Worm (Caenorhabditis elegans) whole organism, L3 larva: ENCODE results near the gene npp-1.
A peak's percentile ranks its signal among the peaks of the same experiment; 100 is the strongest.

Experiments used
- ZK546.5 ChIP-seq: sonication (generic microtip); optimal IDR thresholded peaks from 2 replicates; lab custom pipeline; 2017; ENCODE audit warnings: missing biosample characterization, missing genetic modification characterization
- ama-1 ChIP-seq: fragments of 150-350 bp; optimal IDR thresholded peaks from 2 replicates; lab custom pipeline; 2018
- ceh-16 ChIP-seq: sonication (generic microtip); optimal IDR thresholded peaks from 2 replicates; lab custom pipeline; 2017; ENCODE audit warnings: missing biosample characterization, missing genetic modification characterization
- ceh-28 ChIP-seq: fragments of 150-350 bp; optimal IDR thresholded peaks from 2 replicates; lab custom pipeline; 2014; ENCODE audit warnings: missing biosample characterization, missing genetic modification reagents, missing genetic modification characterization
- ceh-82 ChIP-seq: fragments of 150-350 bp; optimal IDR thresholded peaks from 2 replicates; lab custom pipeline; 2014; ENCODE audit warnings: missing biosample characterization, missing genetic modification characterization
- ceh-9 ChIP-seq: sonication (generic microtip); optimal IDR thresholded peaks from 2 replicates; lab custom pipeline; 2018; ENCODE audit warnings: missing biosample characterization, missing genetic modification characterization
- daf-12 ChIP-seq: fragments of 150-350 bp; optimal IDR thresholded peaks from 2 replicates; lab custom pipeline; 2014; ENCODE audit warnings: missing biosample characterization, missing genetic modification reagents, missing genetic modification characterization
- egl-27 ChIP-seq: sonication (generic microtip); optimal IDR thresholded peaks from 4 replicates; lab custom pipeline; 2017; ENCODE audit warnings: missing biosample characterization, missing genetic modification reagents, missing genetic modification characterization
- egl-5 ChIP-seq: fragments of 150-350 bp; optimal IDR thresholded peaks from 2 replicates; lab custom pipeline; 2017; ENCODE audit warnings: missing biosample characterization, missing genetic modification reagents, missing genetic modification characterization, inconsistent platforms
- elt-2 ChIP-seq: sonication (generic microtip); optimal IDR thresholded peaks from 2 replicates; lab custom pipeline; 2016; ENCODE audit warnings: missing genetic modification reagents, mild to moderate bottlenecking, missing genetic modification characterization, missing compliant biosample characterization
- elt-3 ChIP-seq, 3 experiments: fragments of 150-350 bp in 1 of 3; sonication (generic microtip) in 2 of 3; optimal IDR thresholded peaks; 2 replicates in 2 of 3; 4 replicates in 1 of 3; lab custom pipeline; 2014 to 2017; ENCODE audit warnings: missing biosample characterization in 3 of 3, missing genetic modification characterization in 3 of 3
- eor-1 ChIP-seq, 2 experiments: fragments of 150-350 bp; optimal IDR thresholded peaks; 2 replicates each; lab custom pipeline; 2014 to 2018; ENCODE audit warnings: missing biosample characterization in 2 of 2, missing genetic modification characterization in 2 of 2
- fos-1 ChIP-seq: fragments of 150-350 bp; optimal IDR thresholded peaks from 2 replicates; lab custom pipeline; 2014; ENCODE audit warnings: missing biosample characterization, missing genetic modification characterization
- hmg-11 ChIP-seq: sonication (generic microtip); optimal IDR thresholded peaks from 2 replicates; lab custom pipeline; 2016; ENCODE audit warnings: missing genetic modification characterization, missing compliant biosample characterization
- lin-15B ChIP-seq: fragments of 150-350 bp; optimal IDR thresholded peaks from 2 replicates; lab custom pipeline; 2014; ENCODE audit warnings: missing biosample characterization, missing genetic modification characterization
- lin-39 ChIP-seq: fragments of 150-350 bp; optimal IDR thresholded peaks from 2 replicates; lab custom pipeline; 2018; ENCODE audit warnings: missing biosample characterization, missing genetic modification reagents, missing genetic modification characterization
- mdl-1 ChIP-seq: fragments of 150-350 bp; optimal IDR thresholded peaks from 2 replicates; lab custom pipeline; 2014; ENCODE audit warnings: missing biosample characterization, missing genetic modification characterization
- nfya-1 ChIP-seq: sonication (generic microtip); optimal IDR thresholded peaks from 2 replicates; lab custom pipeline; 2017; ENCODE audit warnings: missing genetic modification characterization, mild to moderate bottlenecking, missing compliant biosample characterization, antibody characterized with exemption, moderate library complexity; ENCODE audit not compliant: insufficient read depth
- nhr-11 ChIP-seq: fragments of 150-350 bp; optimal IDR thresholded peaks from 2 replicates; lab custom pipeline; 2014; ENCODE audit warnings: missing biosample characterization, missing genetic modification characterization
- nhr-12 ChIP-seq: fragments of 150-350 bp; optimal IDR thresholded peaks from 2 replicates; lab custom pipeline; 2014; ENCODE audit warnings: missing biosample characterization, missing genetic modification characterization
- nhr-23 ChIP-seq: fragments of 150-350 bp; optimal IDR thresholded peaks from 2 replicates; lab custom pipeline; 2014; ENCODE audit warnings: missing biosample characterization, missing genetic modification reagents, missing genetic modification characterization
- nhr-25 ChIP-seq: sonication (generic microtip); optimal IDR thresholded peaks from 2 replicates; lab custom pipeline; 2017; ENCODE audit warnings: missing biosample characterization, missing genetic modification characterization
- nhr-43 ChIP-seq: sonication (generic microtip); optimal IDR thresholded peaks from 2 replicates; lab custom pipeline; 2016; ENCODE audit warnings: mild to moderate bottlenecking, missing genetic modification characterization, missing compliant biosample characterization; ENCODE audit not compliant: poor library complexity, severe bottlenecking
- nhr-77 ChIP-seq: fragments of 150-350 bp; optimal IDR thresholded peaks from 2 replicates; lab custom pipeline; 2014; ENCODE audit warnings: missing biosample characterization, missing genetic modification characterization
- pha-4 ChIP-seq: fragments of 150-350 bp; optimal IDR thresholded peaks from 2 replicates; lab custom pipeline; 2014; ENCODE audit warnings: missing biosample characterization, missing genetic modification reagents, missing genetic modification characterization
- pqm-1 ChIP-seq: fragments of 150-350 bp; optimal IDR thresholded peaks from 2 replicates; lab custom pipeline; 2017; ENCODE audit warnings: missing biosample characterization, missing genetic modification characterization, inconsistent platforms
- sea-2 ChIP-seq: fragments of 150-350 bp; sonication (generic microtip); optimal IDR thresholded peaks from 4 replicates; lab custom pipeline; 2014; ENCODE audit warnings: missing biosample characterization, missing genetic modification reagents, missing genetic modification characterization
- skn-1 ChIP-seq: fragments of 150-350 bp; optimal IDR thresholded peaks from 2 replicates; lab custom pipeline; 2014; ENCODE audit warnings: missing biosample characterization, missing genetic modification characterization
- snpc-4 ChIP-seq: fragments of 150-350 bp; optimal IDR thresholded peaks from 2 replicates; lab custom pipeline; 2014; ENCODE audit warnings: missing biosample characterization, missing genetic modification characterization
- unc-39 ChIP-seq: sonication (generic microtip); optimal IDR thresholded peaks from 4 replicates; lab custom pipeline; 2017; ENCODE audit warnings: missing biosample characterization, missing genetic modification characterization
- unc-62 ChIP-seq: fragments of 150-350 bp; sonication (generic microtip); optimal IDR thresholded peaks from 4 replicates; lab custom pipeline; 2014; ENCODE audit warnings: missing biosample characterization, missing genetic modification reagents, missing genetic modification characterization
- zag-1 ChIP-seq: fragments of 150-350 bp; optimal IDR thresholded peaks from 2 replicates; lab custom pipeline; 2014; ENCODE audit warnings: missing biosample characterization, missing genetic modification characterization
- ztf-11 ChIP-seq: fragments of 150-350 bp; optimal IDR thresholded peaks from 2 replicates; lab custom pipeline; 2014; ENCODE audit warnings: missing biosample characterization, missing genetic modification characterization
- ztf-4 ChIP-seq: fragments of 150-350 bp; optimal IDR thresholded peaks from 2 replicates; lab custom pipeline; 2014; ENCODE audit warnings: missing biosample characterization, missing genetic modification characterization

The npp-1 gene

DNA sequence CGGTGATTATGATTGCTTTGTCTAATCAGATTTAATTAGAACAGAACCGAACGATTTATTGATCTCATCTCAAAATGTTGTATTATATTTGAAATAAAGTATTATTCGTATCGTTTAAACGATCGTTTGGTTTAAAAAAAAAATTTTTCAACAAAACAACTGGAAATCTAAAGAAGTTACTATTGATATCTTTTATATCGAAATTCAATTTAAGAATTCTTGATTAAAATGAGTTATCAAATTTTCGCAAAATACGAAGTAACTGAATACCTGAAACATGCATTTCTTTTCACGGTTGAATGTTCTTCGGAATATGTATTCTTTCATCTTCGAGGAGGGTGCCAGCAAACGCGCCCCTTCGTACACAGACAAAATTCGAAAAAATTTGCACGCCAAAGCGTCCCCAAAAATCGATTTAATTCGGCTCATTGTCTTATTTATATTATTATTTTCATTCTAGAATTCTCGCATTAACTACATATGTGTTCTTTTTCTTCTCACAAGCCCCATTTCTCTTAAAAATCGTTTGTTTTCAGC is at the start of gene npp-1:
Gene npp-1 (plus strand): TSS at position 537 of the 537 bp plus-strand sequence.
- no peak for TF ChIP-seq daf-12
- no peak for TF ChIP-seq eor-1 (tag; optimal IDR thresholded peaks at IDR 0.05; lab: Kevin White, UChicago)
- peak; percentile 82 for TF ChIP-seq pha-4 (tag; lab: Kevin White, UChicago)
- TF ChIP-seq elt-2 (tag; lab: Kevin White, UChicago) = peak; percentile 20
- peak; percentile 59 for TF ChIP-seq lin-15B
- peak; percentile 20 for TF ChIP-seq nhr-25 (tag; lab: Kevin White, UChicago)
- TF ChIP-seq nfya-1 (tag; lab: Kevin White, UChicago) = peak; percentile 50
- no peak for TF ChIP-seq nhr-77 (tag; lab: Kevin White, UChicago)
- peak; percentile 0 for TF ChIP-seq pqm-1

DNA sequence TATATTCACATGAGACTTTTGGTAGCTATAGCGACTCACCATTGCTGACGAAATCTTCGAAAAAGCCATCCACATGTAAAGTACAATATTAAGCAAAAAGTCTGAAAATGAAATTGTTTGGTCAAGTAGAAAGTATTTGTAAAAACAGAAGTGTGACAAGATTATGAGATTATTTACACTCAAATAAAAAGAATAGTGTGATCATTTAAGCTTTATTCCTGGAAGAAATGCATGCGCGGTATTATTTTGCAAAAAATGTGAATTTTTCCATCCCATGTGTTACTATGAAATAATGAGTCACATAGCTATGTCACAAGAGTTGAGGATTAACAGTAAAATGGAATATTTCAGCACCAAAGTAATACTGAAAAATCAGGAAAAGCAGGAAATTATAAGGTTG is 47.7 kb upstream of the npp-1 start, which contains the start of gene dct-15:
Gene dct-15 (minus strand): TSS at position 101 of the 400 bp plus-strand sequence.
- TF ChIP-seq ceh-16 (tag; lab: Kevin White, UChicago) (no peak), ceh-28 (no peak), nhr-12 (no peak), egl-5 (tag; lab: Kevin White, UChicago) (no peak), nhr-25 (tag; lab: Kevin White, UChicago) (no peak), unc-39 (no peak), ztf-11 (tag; lab: Kevin White, UChicago) (no peak), eor-1 (tag; optimal IDR thresholded peaks at IDR 0.05; lab: Kevin White, UChicago) (no peak), ama-1 (no peak), nhr-43 (tag; lab: Kevin White, UChicago) (no peak), elt-3 (tag; optimal IDR thresholded peaks at IDR 0.05; lab: Kevin White, UChicago) (no peak), mdl-1 (no peak), nhr-23 (tag; lab: Kevin White, UChicago) (no peak), nhr-11 (tag; lab: Kevin White, UChicago) (no peak), hmg-11 (no peak), ceh-9 (tag; lab: Kevin White, UChicago) (no peak), ZK546.5 (no peak), egl-27 (tag; lab: Kevin White, UChicago) (no peak)

DNA sequence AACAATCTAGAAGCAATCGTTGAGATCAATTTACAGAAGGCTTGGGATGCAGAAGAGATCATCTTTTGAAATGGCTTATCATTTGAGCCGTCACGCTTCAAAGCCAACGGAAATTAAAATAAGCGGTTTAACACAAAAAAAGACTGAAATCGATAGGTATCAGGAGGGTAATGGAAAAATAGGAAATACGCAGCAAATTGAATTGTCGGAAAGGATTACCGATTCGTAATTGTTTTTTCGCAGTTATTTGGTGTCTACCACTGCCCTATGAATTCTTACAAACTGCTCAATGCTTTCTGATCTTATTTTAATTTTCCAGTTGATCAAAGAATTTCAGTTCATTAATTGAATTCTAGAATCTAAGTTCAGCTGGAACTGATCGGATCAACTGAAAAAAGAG is 46.8 kb upstream of the npp-1 start:
- TF ChIP-seq eor-1 (tag; optimal IDR thresholded peaks at IDR 0.05; lab: Kevin White, UChicago) (no peak), lin-39 (tag; lab: Kevin White, UChicago) (no peak), ztf-11 (tag; lab: Kevin White, UChicago) (no peak), ZK546.5 (no peak), nhr-25 (tag; lab: Kevin White, UChicago) (no peak), snpc-4 (no peak), lin-15B (no peak), unc-62 (no peak), nhr-77 (tag; lab: Kevin White, UChicago) (no peak), sea-2 (no peak)

DNA sequence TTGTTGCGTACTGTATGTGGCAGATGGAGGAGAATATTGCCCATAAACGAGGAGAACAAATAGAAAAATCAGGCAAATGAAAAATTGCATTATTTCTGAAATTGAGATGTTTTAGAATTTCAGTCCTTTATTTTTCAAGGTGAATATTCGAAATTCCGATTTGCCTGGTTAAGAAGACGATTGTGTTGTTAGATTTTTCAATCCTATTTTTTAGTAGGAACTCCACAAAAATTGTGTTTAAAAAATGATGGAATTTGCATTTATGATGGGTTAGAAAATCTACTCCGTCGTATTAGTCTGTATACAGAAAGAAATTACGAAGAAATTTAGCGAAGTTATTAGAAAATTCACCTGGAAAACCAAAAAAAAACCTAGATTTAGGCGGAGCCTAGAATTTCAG is 42.9 kb upstream of the npp-1 start, which contains the start of gene egl-20:
Gene egl-20 (minus strand): TSS at position 101 of the 400 bp plus-strand sequence.
- no peak for TF ChIP-seq ceh-82 (tag; lab: Kevin White, UChicago)
- no peak for TF ChIP-seq skn-1 (tag; lab: Kevin White, UChicago)
- TF ChIP-seq nhr-77 (tag; lab: Kevin White, UChicago) = no peak
- no peak for TF ChIP-seq lin-39 (tag; lab: Kevin White, UChicago)
- TF ChIP-seq lin-15B = no peak
- no peak for TF ChIP-seq elt-2 (tag; lab: Kevin White, UChicago)
- no peak for TF ChIP-seq ztf-4 (tag; lab: Kevin White, UChicago)
- no peak for TF ChIP-seq ceh-9 (tag; lab: Kevin White, UChicago)
- TF ChIP-seq zag-1 = no peak
- no peak for TF ChIP-seq fos-1 (tag; lab: Kevin White, UChicago)
- no peak for TF ChIP-seq nhr-25 (tag; lab: Kevin White, UChicago)

DNA sequence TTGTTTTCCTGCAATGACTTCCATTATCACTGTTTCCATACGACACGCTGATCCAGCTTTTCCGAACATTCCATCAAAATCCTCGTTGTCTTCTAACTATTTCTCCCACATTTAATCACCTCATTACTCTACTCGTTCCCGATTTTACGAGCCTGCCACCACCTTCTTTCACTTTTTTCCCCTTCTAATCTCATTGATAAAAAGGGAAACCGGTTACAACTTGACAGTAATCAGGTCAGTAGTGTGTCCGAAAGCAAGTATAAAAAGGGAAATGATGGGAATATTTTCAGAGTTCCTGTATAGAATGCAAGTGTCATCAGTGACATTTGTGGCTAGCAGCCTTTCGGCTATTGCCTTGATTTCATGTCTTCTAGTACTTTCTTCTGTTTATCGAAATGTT is 36.7 kb upstream of the npp-1 start, which contains the start of gene col-123:
Gene col-123 (plus strand): TSS at position 301 of the 400 bp plus-strand sequence.
- TF ChIP-seq nhr-23 (tag; lab: Kevin White, UChicago) (peak; percentile 40), egl-27 (tag; lab: Kevin White, UChicago) (no peak)
- TF ChIP-seq, all 47 proteins: peak for 1
